Worm (Caenorhabditis elegans): Measurements from ENCODE around the gene fbxa-89.

- TF ChIP-seq lin-35 (GFP tag; optimal IDR thresholded peaks at IDR 0.05) = no peak
- no peak for TF ChIP-seq tbx-2 (tag; optimal IDR thresholded peaks at IDR 0.05)
- no peak for TF ChIP-seq nhr-76 (tag; optimal IDR thresholded peaks at IDR 0.05)
- TF ChIP-seq lin-39 (tag; optimal IDR thresholded peaks at IDR 0.05) = no peak
- TF ChIP-seq ztf-4 (tag; optimal IDR thresholded peaks at IDR 0.05) = no peak
- no peak for TF ChIP-seq blmp-1 (tag; optimal IDR thresholded peaks at IDR 0.05)
- no peak for TF ChIP-seq hlh-4 (tag; optimal IDR thresholded peaks at IDR 0.05)
- no peak for TF ChIP-seq lin-13 (GFP tag; optimal IDR thresholded peaks at IDR 0.05)
- TF ChIP-seq sptf-1 (tag; optimal IDR thresholded peaks at IDR 0.05) = no peak
- TF ChIP-seq jun-1 (tag; optimal IDR thresholded peaks at IDR 0.05) = no peak
- TF ChIP-seq C34B4.2 (tag; optimal IDR thresholded peaks at IDR 0.05) = no peak
- TF ChIP-seq aly-2 (tag; optimal IDR thresholded peaks at IDR 0.05) = no peak
- no peak for TF ChIP-seq lin-15B (tag; optimal IDR thresholded peaks at IDR 0.05)
Observed at ce11 chrIII:12259793-12260192, 23.8 kb downstream of the fbxa-89 start.

Data from whole organism, L1 larva.